Fruit fly (Drosophila melanogaster): ENCODE measurements around the gene Mco3.

DNA sequence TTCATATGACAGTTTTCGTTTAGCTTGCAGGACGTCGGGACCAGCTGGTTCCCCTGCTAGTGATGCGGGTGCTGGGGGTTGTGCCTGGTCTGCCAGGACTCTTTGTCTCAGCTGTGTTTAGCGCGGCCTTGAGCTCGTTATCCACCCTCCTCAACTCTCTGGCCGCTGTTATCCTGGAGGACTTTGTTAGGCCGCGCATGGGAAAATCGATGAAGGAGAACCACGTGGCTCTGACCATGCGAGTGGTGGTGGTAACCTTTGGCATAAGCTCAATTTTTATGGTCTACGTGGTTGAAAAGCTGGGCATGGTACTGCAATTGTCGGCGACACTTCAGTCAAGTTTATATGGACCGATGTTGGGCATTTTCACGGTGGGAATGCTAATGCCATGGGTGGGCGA, 22.6 kb downstream of the Mco3 start:
- TF ChIP-seq CG12768 (GFP tag; optimal IDR thresholded peaks at IDR 0.05) (no peak), CG11617 (GFP tag; optimal IDR thresholded peaks at IDR 0.05) (no peak), CG14711 (tag; optimal IDR thresholded peaks at IDR 0.05) (no peak), cic (GFP tag; optimal IDR thresholded peaks at IDR 0.05) (no peak), bab1 (GFP tag; optimal IDR thresholded peaks at IDR 0.05) (no peak), CG1620 (GFP tag; optimal IDR thresholded peaks at IDR 0.05) (no peak)
